Worm (Caenorhabditis elegans) whole organism, L4 larva: ENCODE results near the gene try-3.

Source experiments
- F10B5.3 ChIP-seq: sonication (generic microtip); optimal IDR thresholded peaks from 2 replicates; lab custom pipeline; 2016; ENCODE audit warnings: mild to moderate bottlenecking, missing genetic modification characterization, missing compliant biosample characterization
- R02D3.7 ChIP-seq: fragments of 150-350 bp; sonication (generic microtip); optimal IDR thresholded peaks from 3 replicates; lab custom pipeline; 2014; ENCODE audit warnings: missing biosample characterization, missing genetic modification characterization
- aha-1 ChIP-seq: fragments of 150-350 bp; peaks from one replicate; lab custom pipeline; 2014; ENCODE audit warnings: missing biosample characterization, missing genetic modification characterization
- ama-1 ChIP-seq: fragments of 150-350 bp; optimal IDR thresholded peaks from 2 replicates; lab custom pipeline; 2014; ENCODE audit warnings: inconsistent platforms, mixed read lengths
- ceh-28 ChIP-seq: fragments of 150-350 bp; optimal IDR thresholded peaks from 2 replicates; lab custom pipeline; 2014; ENCODE audit warnings: missing biosample characterization, missing genetic modification reagents, missing genetic modification characterization
- ceh-62 ChIP-seq: sonication (generic microtip); optimal IDR thresholded peaks from 2 replicates; lab custom pipeline; 2017; ENCODE audit warnings: missing biosample characterization, missing genetic modification characterization
- daf-12 ChIP-seq: fragments of 150-350 bp; optimal IDR thresholded peaks from 2 replicates; lab custom pipeline; 2014; ENCODE audit warnings: missing biosample characterization, missing genetic modification reagents, missing genetic modification characterization
- daf-16 ChIP-seq, 3 experiments: sonication (generic microtip); optimal IDR thresholded peaks; 2 replicates each; lab custom pipeline; 2016 to 2017; ENCODE audit warnings: missing genetic modification characterization in 3 of 3, missing genetic modification reagents in 3 of 3, mild to moderate bottlenecking in 2 of 3, missing compliant biosample characterization in 2 of 3, missing biosample characterization in 1 of 3, moderate library complexity in 1 of 3
- dmd-8 ChIP-seq: fragments of 200-800 bp; sonication (Bioruptor generic); IDR thresholded peaks from 2 replicates; pipeline ENCODE4 v1.3.6; 2022; ENCODE audit warnings: missing genetic modification characterization, missing compliant biosample characterization
- dpl-1 ChIP-seq: fragments of 150-350 bp; optimal IDR thresholded peaks from 2 replicates; lab custom pipeline; 2014; ENCODE audit warnings: missing biosample characterization, missing genetic modification reagents, missing genetic modification characterization
- duxl-1 ChIP-seq: sonication (generic microtip); optimal IDR thresholded peaks from 2 replicates; lab custom pipeline; 2016; ENCODE audit warnings: mild to moderate bottlenecking, missing genetic modification characterization, moderate library complexity, missing compliant biosample characterization; ENCODE audit not compliant: poor library complexity
- dve-1 ChIP-seq: sonication (generic microtip); optimal IDR thresholded peaks from 2 replicates; lab custom pipeline; 2017; ENCODE audit warnings: antibody characterized with exemption, mild to moderate bottlenecking, missing genetic modification characterization, missing compliant biosample characterization; ENCODE audit not compliant: insufficient read depth
- egl-27 ChIP-seq: sonication (generic microtip); optimal IDR thresholded peaks from 3 replicates; lab custom pipeline; 2017; ENCODE audit warnings: missing biosample characterization, missing genetic modification reagents, missing genetic modification characterization
- gei-8 ChIP-seq: fragments of 200-800 bp; sonication (Bioruptor generic); optimal IDR thresholded peaks from 2 replicates; lab custom pipeline; 2018; ENCODE audit warnings: mild to moderate bottlenecking, missing genetic modification characterization, missing compliant biosample characterization
- hlh-11 ChIP-seq: fragments of 200-800 bp; sonication (Bioruptor generic); optimal IDR thresholded peaks from 2 replicates; lab custom pipeline; 2018; ENCODE audit warnings: mild to moderate bottlenecking, missing genetic modification characterization, missing compliant biosample characterization
- mes-2 ChIP-seq: sonication (generic microtip); optimal IDR thresholded peaks from 2 replicates; lab custom pipeline; 2016; ENCODE audit warnings: missing genotype, mild to moderate bottlenecking, missing genetic modification characterization, missing compliant biosample characterization; ENCODE audit not compliant: poor library complexity, severe bottlenecking
- nhr-10 ChIP-seq: fragments of 150-350 bp; optimal IDR thresholded peaks from 2 replicates; lab custom pipeline; 2014; ENCODE audit warnings: missing biosample characterization, missing genetic modification characterization
- nhr-11 ChIP-seq: fragments of 150-350 bp; optimal IDR thresholded peaks from 2 replicates; lab custom pipeline; 2014; ENCODE audit warnings: missing biosample characterization, missing genetic modification characterization
- nhr-28 ChIP-seq: fragments of 150-350 bp; optimal IDR thresholded peaks from 2 replicates; lab custom pipeline; 2014; ENCODE audit warnings: missing biosample characterization, missing genetic modification characterization
- nhr-41 ChIP-seq: fragments of 200-800 bp; sonication (Bioruptor generic); IDR thresholded peaks from 2 replicates; pipeline ENCODE4 v1.3.6; 2022; ENCODE audit warnings: missing genetic modification reagents, missing genetic modification characterization, missing compliant biosample characterization
- pqm-1 ChIP-seq: sonication (generic microtip); optimal IDR thresholded peaks from 2 replicates; lab custom pipeline; 2017; ENCODE audit warnings: missing biosample characterization, missing genetic modification characterization
- rbr-2 ChIP-seq: sonication (generic microtip); optimal IDR thresholded peaks from 2 replicates; lab custom pipeline; 2016; ENCODE audit warnings: missing genotype, missing genetic modification characterization, missing compliant biosample characterization
- set-16 ChIP-seq: fragments of 200-800 bp; sonication (Bioruptor generic); IDR thresholded peaks from 2 replicates; pipeline ENCODE4 v1.3.6; 2022; ENCODE audit warnings: missing genetic modification reagents, missing genetic modification characterization, missing compliant biosample characterization
- skn-1 ChIP-seq: fragments of 150-350 bp; optimal IDR thresholded peaks from 2 replicates; lab custom pipeline; 2014; ENCODE audit warnings: missing biosample characterization, missing genetic modification characterization
- unc-62 ChIP-seq, 3 experiments: fragments of 150-350 bp in 1 of 3; sonication (generic microtip); optimal IDR thresholded peaks in 2 of 3; peaks in 1 of 3; 1 replicate in 1 of 3; 2 replicates in 2 of 3; lab custom pipeline; 2014 to 2017; ENCODE audit warnings: missing biosample characterization in 3 of 3, missing genetic modification characterization in 3 of 3, missing genetic modification reagents in 3 of 3, missing genotype in 1 of 3

The try-3 gene

ce11 chrIV:6603549-6603948 lies 46.6 kb downstream of the try-3 start:
- TF ChIP-seq egl-27 (tag; lab: Kevin White, UChicago) (no peak), unc-62 (GFP tag; optimal IDR thresholded peaks at IDR 0.05 in 1 of 2; lab: Kevin White, UChicago) (peak in 1 of 2 experiments; percentile 55), unc-62 (tag; optimal IDR thresholded peaks at IDR 0.05; lab: Kevin White, UChicago) (no peak), dve-1 (tag; lab: Kevin White, UChicago) (peak; percentile 21)

DNA sequence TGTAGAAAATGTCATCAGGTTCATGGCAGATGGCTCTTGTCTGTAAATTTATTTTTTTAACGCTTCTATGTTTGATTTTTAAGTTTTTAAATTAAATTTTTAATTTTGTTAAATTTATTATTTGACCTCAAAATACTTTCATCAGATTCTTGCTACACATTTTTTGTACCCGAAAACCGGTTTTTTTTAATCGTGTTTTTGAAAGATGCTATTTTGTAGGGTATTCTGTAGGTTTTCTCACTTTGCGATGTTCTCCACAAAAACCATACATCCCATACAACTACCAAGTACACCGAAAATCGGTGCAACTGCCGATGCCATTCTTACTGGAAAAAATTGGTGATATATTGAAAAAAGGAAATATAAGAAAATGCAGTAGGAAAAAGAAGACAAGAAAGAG lies 48.9 kb downstream of the try-3 start, which contains the start of gene nstp-2:
nstp-2 (minus strand) TSS at position 326 of the 400 bp plus-strand sequence.
- no peak for TF ChIP-seq ceh-28 (tag; lab: Kevin White, UChicago)
- peak; percentile 86 for TF ChIP-seq nhr-28 (tag; lab: Kevin White, UChicago)

DNA sequence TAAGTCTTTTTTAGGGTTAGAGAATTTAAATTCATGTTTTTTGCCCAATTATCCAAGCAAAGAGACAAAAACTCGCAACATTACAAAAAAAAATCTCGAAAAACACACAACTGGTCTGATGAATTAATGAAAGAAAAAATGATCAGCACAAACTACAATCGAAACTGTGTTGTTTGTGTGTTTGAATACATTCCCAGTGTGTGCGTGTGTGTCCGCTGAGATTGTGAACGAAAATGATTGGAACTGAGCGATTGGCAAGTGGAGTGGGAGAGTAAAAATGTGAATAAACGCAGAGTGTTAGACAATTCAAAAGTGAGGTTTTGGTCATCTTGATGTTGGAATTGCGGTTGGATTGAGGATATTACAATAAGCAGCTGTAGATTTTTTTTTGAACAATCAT lies 49.6 kb downstream of the try-3 start:
- peak; percentile 99 for TF ChIP-seq nhr-28 (tag; lab: Kevin White, UChicago)
- TF ChIP-seq duxl-1 (tag; lab: Kevin White, UChicago): no peak
- no peak for TF ChIP-seq daf-16 (GFP tag; optimal IDR thresholded peaks at IDR 0.05; lab: Kevin White, UChicago)
- TF ChIP-seq daf-16 (tag; optimal IDR thresholded peaks at IDR 0.05; lab: Kevin White, UChicago): peak; percentile 39
- TF ChIP-seq R02D3.7 (tag; lab: Kevin White, UChicago): no peak
- no peak for TF ChIP-seq pqm-1 (tag; lab: Kevin White, UChicago)
- TF ChIP-seq nhr-41 (GFP tag; lab: Robert Waterston, UW): no peak
- peak; percentile 60 for TF ChIP-seq mes-2 (tag; lab: Kevin White, UChicago)
- TF ChIP-seq ceh-62 (tag; lab: Kevin White, UChicago): no peak
- no peak for TF ChIP-seq nhr-11 (tag; lab: Kevin White, UChicago)
- no peak for TF ChIP-seq rbr-2 (tag; lab: Kevin White, UChicago)
- TF ChIP-seq gei-8 (GFP tag; lab: Kevin White, UChicago): no peak
- no peak for TF ChIP-seq daf-12 (tag; lab: Kevin White, UChicago)
- TF ChIP-seq dmd-8 (GFP tag; lab: Robert Waterston, UW): no peak
- no peak for TF ChIP-seq ama-1 (lab: Kevin White, UChicago)
- TF ChIP-seq set-16: no peak
- no peak for TF ChIP-seq nhr-10 (tag; lab: Kevin White, UChicago)
- no peak for TF ChIP-seq dpl-1 (GFP tag; lab: Kevin White, UChicago)
- peak; percentile 6 for TF ChIP-seq hlh-11

ce11 chrIV:6607059-6607458 lies 50.1 kb downstream of the try-3 start:
- TF ChIP-seq nhr-28 (tag; lab: Kevin White, UChicago) (peak; percentile 99), aha-1 (tag; lab: Kevin White, UChicago) (peak; percentile 77), unc-62 (GFP tag; optimal IDR thresholded peaks at IDR 0.05 in 1 of 2; lab: Kevin White, UChicago) (peak in 1 of 2 experiments; percentile 50), unc-62 (tag; optimal IDR thresholded peaks at IDR 0.05; lab: Kevin White, UChicago) (no peak), pqm-1 (tag; lab: Kevin White, UChicago) (peak; percentile 18), daf-16 (GFP tag; optimal IDR thresholded peaks at IDR 0.05; lab: Kevin White, UChicago) (no peak), daf-16 (tag; optimal IDR thresholded peaks at IDR 0.05; lab: Kevin White, UChicago) (peak; percentile 3), F10B5.3 (tag; lab: Kevin White, UChicago) (no peak), skn-1 (no peak), ceh-28 (tag; lab: Kevin White, UChicago) (no peak)
- TF ChIP-seq, all 104 proteins: peak for 5
